Worm (Caenorhabditis elegans): Measurements from ENCODE around the gene drp-1.

The drp-1 gene

ce11 chrIV:5548843-5549242 lies 10.6 kb downstream of the drp-1 start:
- TF ChIP-seq egl-27 (tag; optimal IDR thresholded peaks at IDR 0.05) (no peak), F13H6.1 (tag; optimal IDR thresholded peaks at IDR 0.05) (no peak), elt-3 (tag; optimal IDR thresholded peaks at IDR 0.05) (no peak), nhr-129 (tag; optimal IDR thresholded peaks at IDR 0.05) (peak; percentile 62), unc-55 (GFP tag; optimal IDR thresholded peaks at IDR 0.05) (peak; percentile 87), sma-3 (GFP tag; optimal IDR thresholded peaks at IDR 0.05) (no peak), crh-2 (tag; optimal IDR thresholded peaks at IDR 0.05) (peak; percentile 4), nhr-21 (tag; optimal IDR thresholded peaks at IDR 0.05) (peak; percentile 5), aly-2 (tag; optimal IDR thresholded peaks at IDR 0.05) (no peak), unc-39 (tag; optimal IDR thresholded peaks at IDR 0.05) (no peak), fos-1 (tag; optimal IDR thresholded peaks at IDR 0.05) (peak; percentile 77), ztf-4 (tag; optimal IDR thresholded peaks at IDR 0.05) (peak; percentile 9), gmeb-1 (tag; optimal IDR thresholded peaks at IDR 0.05) (peak; percentile 10), nhr-237 (tag; optimal IDR thresholded peaks at IDR 0.05) (no peak), sma-9 (GFP tag; optimal IDR thresholded peaks at IDR 0.05) (peak; percentile 20), sma-9 (tag; optimal IDR thresholded peaks at IDR 0.05) (no peak), lsy-2 (tag; optimal IDR thresholded peaks at IDR 0.05) (peak in 1 of 2 experiments; percentile 56), blmp-1 (tag; optimal IDR thresholded peaks at IDR 0.05; ENCODE audit: insufficient read depth) (peak; percentile 22), C34F6.9 (tag; optimal IDR thresholded peaks at IDR 0.05) (peak; percentile 81)

ce11 chrIV:5550676-5551184 lies 12.4 kb downstream of the drp-1 start, which contains the start of gene ari-2:
Gene ari-2 (plus strand): TSS chrIV:5551134.
- TF ChIP-seq nhr-25 (tag; optimal IDR thresholded peaks at IDR 0.05) (peak; percentile 25), unc-39 (tag; optimal IDR thresholded peaks at IDR 0.05) (no peak), nhr-23 (tag; optimal IDR thresholded peaks at IDR 0.05) (no peak), nhr-21 (tag; optimal IDR thresholded peaks at IDR 0.05) (no peak), lsy-2 (tag; optimal IDR thresholded peaks at IDR 0.05) (peak in 1 of 2 experiments; percentile 43), egl-27 (tag; optimal IDR thresholded peaks at IDR 0.05) (no peak), F13H6.1 (tag; optimal IDR thresholded peaks at IDR 0.05) (peak; percentile 15)

- TF ChIP-seq snpc-4 (tag; optimal IDR thresholded peaks at IDR 0.05) (no peak), sma-3 (GFP tag; optimal IDR thresholded peaks at IDR 0.05) (no peak), R02D3.7 (tag; optimal IDR thresholded peaks at IDR 0.05) (no peak), fos-1 (tag; optimal IDR thresholded peaks at IDR 0.05) (no peak), sma-9 (GFP tag; optimal IDR thresholded peaks at IDR 0.05) (no peak), sma-9 (tag; optimal IDR thresholded peaks at IDR 0.05) (no peak), ceh-16 (tag; optimal IDR thresholded peaks at IDR 0.05) (no peak)
Observed at ce11 chrIV:5554168-5554567, 15.9 kb downstream of the drp-1 start.

- TF ChIP-seq nhr-129 (tag; optimal IDR thresholded peaks at IDR 0.05) (no peak), unc-55 (GFP tag; optimal IDR thresholded peaks at IDR 0.05) (no peak), unc-39 (tag; optimal IDR thresholded peaks at IDR 0.05) (no peak)
Observed at ce11 chrIV:5561059-5561458, 22.8 kb downstream of the drp-1 start.

ce11 chrIV:5561497-5562155 lies 23.3 kb downstream of the drp-1 start:
- peak; percentile 91 for TF ChIP-seq nhr-25 (tag; optimal IDR thresholded peaks at IDR 0.05)
- TF ChIP-seq lin-13 (GFP tag; optimal IDR thresholded peaks at IDR 0.05) = peak; percentile 34
- no peak for TF ChIP-seq ZK546.5 (tag; optimal IDR thresholded peaks at IDR 0.05)
- TF ChIP-seq sem-4 (tag; optimal IDR thresholded peaks at IDR 0.05) = peak; percentile 55
- TF ChIP-seq ztf-11 (tag; optimal IDR thresholded peaks at IDR 0.05) = no peak
- TF ChIP-seq nhr-21 (tag; optimal IDR thresholded peaks at IDR 0.05) = no peak
- no peak for TF ChIP-seq zag-1 (tag; optimal IDR thresholded peaks at IDR 0.05)
- TF ChIP-seq nhr-23 (tag; optimal IDR thresholded peaks at IDR 0.05) = no peak
- no peak for TF ChIP-seq nhr-237 (tag; optimal IDR thresholded peaks at IDR 0.05)
- TF ChIP-seq ztf-4 (tag; optimal IDR thresholded peaks at IDR 0.05) = no peak
- no peak for TF ChIP-seq ceh-82 (tag; optimal IDR thresholded peaks at IDR 0.05)
- TF ChIP-seq ceh-16 (tag; optimal IDR thresholded peaks at IDR 0.05) = no peak
- TF ChIP-seq nhr-12 (tag; optimal IDR thresholded peaks at IDR 0.05) = no peak
- TF ChIP-seq dmd-4 (tag; optimal IDR thresholded peaks at IDR 0.05) = no peak
- peak; percentile 41 for TF ChIP-seq egl-27 (tag; optimal IDR thresholded peaks at IDR 0.05)
- TF ChIP-seq ztf-1 (GFP tag; conservative IDR thresholded peaks at IDR 0.05) = no peak
- TF ChIP-seq gmeb-1 (tag; optimal IDR thresholded peaks at IDR 0.05) = peak; percentile 49
- TF ChIP-seq nhr-6 (tag; optimal IDR thresholded peaks at IDR 0.05) = peak; percentile 33
- peak; percentile 55 for TF ChIP-seq nhr-129 (tag; optimal IDR thresholded peaks at IDR 0.05)
- TF ChIP-seq ama-1 (optimal IDR thresholded peaks at IDR 0.05) = peak; percentile 89
- no peak for TF ChIP-seq nhr-10 (tag; optimal IDR thresholded peaks at IDR 0.05)
- TF ChIP-seq C34F6.9 (tag; optimal IDR thresholded peaks at IDR 0.05) = peak; percentile 26
- peak; percentile 31 for TF ChIP-seq crh-2 (tag; optimal IDR thresholded peaks at IDR 0.05)
- peak in 1 of 2 experiments; percentile 50 for TF ChIP-seq lsy-2 (tag; optimal IDR thresholded peaks at IDR 0.05)
- TF ChIP-seq F13H6.1 (tag; optimal IDR thresholded peaks at IDR 0.05) = peak; percentile 71
- TF ChIP-seq sma-9 (GFP tag; optimal IDR thresholded peaks at IDR 0.05) = no peak
- no peak for TF ChIP-seq sma-9 (tag; optimal IDR thresholded peaks at IDR 0.05)
- TF ChIP-seq fos-1 (tag; optimal IDR thresholded peaks at IDR 0.05) = peak; percentile 21
- no peak for TF ChIP-seq mab-5 (tag; optimal IDR thresholded peaks at IDR 0.05)
- no peak for TF ChIP-seq unc-62 (GFP tag; optimal IDR thresholded peaks at IDR 0.05)
- no peak for TF ChIP-seq mbf-1 (tag; optimal IDR thresholded peaks at IDR 0.05)
- no peak for TF ChIP-seq sma-3 (GFP tag; optimal IDR thresholded peaks at IDR 0.05)
- no peak for TF ChIP-seq skn-1 (tag; optimal IDR thresholded peaks at IDR 0.05)
- TF ChIP-seq blmp-1 (tag; optimal IDR thresholded peaks at IDR 0.05; ENCODE audit: insufficient read depth) = peak; percentile 64
- no peak for TF ChIP-seq snpc-4 (tag; optimal IDR thresholded peaks at IDR 0.05)

All from whole organism, L2 larva.